Fruit fly (Drosophila melanogaster): ENCODE results near the gene tfc.

tfc gene

DNA sequence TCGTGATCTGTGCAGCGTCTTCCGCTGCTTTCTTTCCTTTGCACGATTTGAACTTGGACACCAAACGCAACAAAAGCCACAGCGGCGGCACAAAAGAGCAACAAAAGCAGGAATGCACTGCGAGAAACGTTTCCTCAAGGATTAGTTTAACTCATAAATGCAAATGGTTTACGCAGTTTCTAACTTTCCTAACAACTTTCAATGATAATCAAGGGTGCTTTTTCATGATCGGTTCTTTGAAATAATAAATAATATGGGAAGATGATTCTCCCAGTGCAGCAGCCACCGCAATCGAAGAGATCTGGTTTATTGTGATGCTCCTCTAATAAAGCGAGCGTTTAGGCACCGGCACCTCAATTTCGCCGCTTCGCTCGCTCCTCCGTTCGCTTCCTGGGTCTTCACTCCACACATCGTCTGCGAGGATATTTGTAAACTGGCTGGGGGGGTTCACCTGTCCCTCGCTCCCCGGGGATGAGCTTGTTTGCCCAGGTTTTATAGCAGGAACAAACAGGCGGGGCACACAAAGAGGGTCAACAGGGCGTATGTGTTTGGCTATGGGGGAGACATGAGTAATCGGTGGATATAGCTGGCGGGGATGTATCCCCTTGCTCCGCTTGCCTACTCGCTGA is 63.0 kb downstream of the tfc start (continued):
- no peak for TF ChIP-seq CG17912 (GFP tag; optimal IDR thresholded peaks at IDR 0.05)
- peak; percentile 58 for TF ChIP-seq MTF-1 (GFP tag; optimal IDR thresholded peaks at IDR 0.05; ENCODE audit: borderline replicate concordance)
- peak; percentile 81 for TF ChIP-seq CG30403 (GFP tag; optimal IDR thresholded peaks at IDR 0.05)
- peak; percentile 93 for TF ChIP-seq Sox102F (GFP tag; optimal IDR thresholded peaks at IDR 0.05)
- peak; percentile 63 for TF ChIP-seq trh (GFP tag; optimal IDR thresholded peaks at IDR 0.05)
- no peak for TF ChIP-seq pzg (GFP tag; optimal IDR thresholded peaks at IDR 0.05)
- TF ChIP-seq fd3F (GFP tag; optimal IDR thresholded peaks at IDR 0.05): no peak
- TF ChIP-seq CG33557 (GFP tag; optimal IDR thresholded peaks at IDR 0.05): peak; percentile 41
- peak; percentile 77 for TF ChIP-seq ems (GFP tag; optimal IDR thresholded peaks at IDR 0.05)
- peak; percentile 68 for TF ChIP-seq gcm (GFP tag; optimal IDR thresholded peaks at IDR 0.05)
- no peak for TF ChIP-seq HLH4C (GFP tag; IDR thresholded peaks at IDR 0.05; ENCODE audit: partially characterized antibody)
- TF ChIP-seq Hey (tag; optimal IDR thresholded peaks at IDR 0.05): no peak
- TF ChIP-seq Elba2 (GFP tag; optimal IDR thresholded peaks at IDR 0.05): no peak
- peak; percentile 13 for TF ChIP-seq p53 (GFP tag; optimal IDR thresholded peaks at IDR 0.05)
- no peak for TF ChIP-seq CG15479 (GFP tag; optimal IDR thresholded peaks at IDR 0.05)
- TF ChIP-seq lab (GFP tag; optimal IDR thresholded peaks at IDR 0.05): peak; percentile 78
- peak; percentile 52 for TF ChIP-seq CG1792 (GFP tag; optimal IDR thresholded peaks at IDR 0.05)
- peak; percentile 51 for TF ChIP-seq Rfx (GFP tag; IDR thresholded peaks at IDR 0.05)
- no peak; the same call in 2 of the 3 replicates for TF ChIP-seq CG2199 (GFP tag; IDR thresholded peaks at IDR 0.05)
- TF ChIP-seq CG12659 (GFP tag; optimal IDR thresholded peaks at IDR 0.05): peak; percentile 74
- TF ChIP-seq Myb (GFP tag; optimal IDR thresholded peaks at IDR 0.05): peak; percentile 22
- TF ChIP-seq Hr3 (GFP tag; optimal IDR thresholded peaks at IDR 0.05): peak; percentile 48
- TF ChIP-seq CG10209 (GFP tag; optimal IDR thresholded peaks at IDR 0.05): peak; percentile 70
- TF ChIP-seq gro (GFP tag; optimal IDR thresholded peaks at IDR 0.05): no peak
- TF ChIP-seq inv (GFP tag; IDR thresholded peaks at IDR 0.05; ENCODE audit: partially characterized antibody): no peak
- TF ChIP-seq Optix (GFP tag; IDR thresholded peaks at IDR 0.05): peak; percentile 83
- TF ChIP-seq h (optimal IDR thresholded peaks at IDR 0.05): no peak
- TF ChIP-seq ERR (GFP tag; optimal IDR thresholded peaks at IDR 0.05): no peak
- TF ChIP-seq CG3281 (GFP tag; optimal IDR thresholded peaks at IDR 0.05): peak; percentile 11
- TF ChIP-seq Adf1 (GFP tag; IDR thresholded peaks at IDR 0.05): no peak
- peak; percentile 89 for TF ChIP-seq CG2712 (tag; optimal IDR thresholded peaks at IDR 0.05)
- peak; percentile 62 for TF ChIP-seq CG11695 (GFP tag; IDR thresholded peaks at IDR 0.05)
- TF ChIP-seq CG6254 (GFP tag; optimal IDR thresholded peaks at IDR 0.05): peak; percentile 74
- TF ChIP-seq sc (optimal IDR thresholded peaks at IDR 0.05): no peak
- peak; percentile 72 for TF ChIP-seq sc (GFP tag; optimal IDR thresholded peaks at IDR 0.05)
- TF ChIP-seq Nf-YC (tag; optimal IDR thresholded peaks at IDR 0.05): no peak
- TF ChIP-seq peb (GFP tag; IDR thresholded peaks at IDR 0.05): peak; percentile 60
- no peak for TF ChIP-seq lov (optimal IDR thresholded peaks at IDR 0.05)
- TF ChIP-seq lov (GFP tag; IDR thresholded peaks at IDR 0.05): 0 out of 3 replicates have a peak, but pooled peaks have one; percentile 65
- TF ChIP-seq sens (GFP tag): peak; percentile 98
- peak; percentile 70 for TF ChIP-seq CG11723 (GFP tag; optimal IDR thresholded peaks at IDR 0.05)
- TF ChIP-seq her (GFP tag; optimal IDR thresholded peaks at IDR 0.05): peak; percentile 5
- TF ChIP-seq fu2 (GFP tag; optimal IDR thresholded peaks at IDR 0.05): peak; percentile 8
- peak; percentile 64 for TF ChIP-seq Fer3 (tag; optimal IDR thresholded peaks at IDR 0.05)
- TF ChIP-seq Hmr (GFP tag; optimal IDR thresholded peaks at IDR 0.05): no peak
- TF ChIP-seq Ada2b (GFP tag; IDR thresholded peaks at IDR 0.05): peak; percentile 78
- TF ChIP-seq CG5953 (GFP tag; IDR thresholded peaks at IDR 0.05): peak; percentile 80
- peak; percentile 69 for TF ChIP-seq CG18599 (GFP tag; optimal IDR thresholded peaks at IDR 0.05)
- peak; percentile 75 for TF ChIP-seq CG3407 (GFP tag; optimal IDR thresholded peaks at IDR 0.05)
- no peak for TF ChIP-seq stwl (tag; optimal IDR thresholded peaks at IDR 0.05)
- TF ChIP-seq gt (GFP tag; IDR thresholded peaks at IDR 0.05): peak; percentile 38; the same call in 1 of the 2 replicates

Data from whole organism, embryonic.